Fruit fly (Drosophila melanogaster) whole organism, embryonic: ENCODE results near the gene Sec20.
A peak's percentile ranks its signal among the peaks of the same experiment; 100 is the strongest.

Experiments
- Abd-B ChIP-seq: fragments of 200-800 bp; sonication (Bioruptor generic); optimal IDR thresholded peaks from 2 replicates; lab custom pipeline; 2018; ENCODE audit warnings: missing biosample characterization, mild to moderate bottlenecking, missing genetic modification characterization, moderate library complexity
- Bdp1 ChIP-seq: fragments of 200-800 bp; sonication (Bioruptor generic); optimal IDR thresholded peaks from 3 replicates; lab custom pipeline; 2016; ENCODE audit warnings: missing biosample characterization, missing genetic modification characterization
- CG10274 ChIP-seq: fragments of 200-800 bp; sonication (Bioruptor generic); optimal IDR thresholded peaks from 3 replicates; lab custom pipeline; 2017; ENCODE audit warnings: missing biosample characterization, mild to moderate bottlenecking, missing genetic modification characterization
- CG11093 ChIP-seq: fragments of 200-800 bp; sonication (Bioruptor generic); IDR thresholded peaks from 3 replicates; pipeline ENCODE4 v1.3.6; 2022; ENCODE audit warnings: missing biosample characterization, missing genetic modification characterization
- CG11696 ChIP-seq: fragments of 200-800 bp; sonication (Bioruptor generic); IDR thresholded peaks from 2 replicates; pipeline ENCODE4 v1.3.6; 2022; ENCODE audit warnings: missing biosample characterization, missing genetic modification characterization
- CG13775 ChIP-seq: fragments of 200-800 bp; sonication (Bioruptor generic); optimal IDR thresholded peaks from 3 replicates; lab custom pipeline; 2017; ENCODE audit warnings: missing biosample characterization, mild to moderate bottlenecking, missing genetic modification characterization
- CG15514 ChIP-seq: fragments of 200-800 bp; sonication (Bioruptor generic); optimal IDR thresholded peaks from 3 replicates; lab custom pipeline; 2017; ENCODE audit warnings: missing biosample characterization, missing genetic modification characterization, mild to moderate bottlenecking, moderate library complexity, missing genetic modification reagents
- CG15696 ChIP-seq: fragments of 200-800 bp; sonication (Bioruptor generic); optimal IDR thresholded peaks from 2 replicates; lab custom pipeline; 2019; ENCODE audit warnings: missing biosample characterization, mild to moderate bottlenecking, missing genetic modification characterization, moderate library complexity
- CG17186 ChIP-seq: fragments of 200-800 bp; sonication (Bioruptor generic); optimal IDR thresholded peaks from 3 replicates; lab custom pipeline; 2017; ENCODE audit warnings: missing biosample characterization, missing genetic modification reagents, missing genetic modification characterization
- CG18619 ChIP-seq: fragments of 200-800 bp; sonication (Bioruptor generic); optimal IDR thresholded peaks from 3 replicates; lab custom pipeline; 2017; ENCODE audit warnings: missing biosample characterization, mild to moderate bottlenecking, missing genetic modification characterization
- CG31224 ChIP-seq: fragments of 200-800 bp; sonication (Bioruptor generic); IDR thresholded peaks from 2 replicates; pipeline ENCODE4 v1.3.6; 2022; ENCODE audit warnings: missing biosample characterization, missing genetic modification characterization
- CG31441 ChIP-seq: fragments of 200-800 bp; sonication (Bioruptor generic); IDR thresholded peaks from 2 replicates; pipeline ENCODE4 v1.3.6; 2022; ENCODE audit warnings: missing biosample characterization, missing genetic modification characterization
- CG3995 ChIP-seq: fragments of 200-800 bp; sonication (Bioruptor generic); optimal IDR thresholded peaks from 3 replicates; lab custom pipeline; 2016; ENCODE audit warnings: missing biosample characterization, missing genetic modification characterization
- CG8359 ChIP-seq: fragments of 200-800 bp; sonication (Bioruptor generic); optimal IDR thresholded peaks from 2 replicates; lab custom pipeline; 2017; ENCODE audit warnings: missing biosample characterization, mild to moderate bottlenecking, missing genetic modification characterization, borderline replicate concordance
- D ChIP-seq, 2 experiments: fragments of 200-800 bp in 1 of 2; fragments of >200 bp in 1 of 2; sonication (Bioruptor generic) in 1 of 2; optimal IDR thresholded peaks; 2 replicates in 1 of 2; 3 replicates in 1 of 2; lab custom pipeline; 2017; ENCODE audit warnings: mild to moderate bottlenecking in 1 of 2, missing biosample characterization in 1 of 2, missing genetic modification characterization in 1 of 2, missing genetic modification reagents in 1 of 2
- Deaf1 ChIP-seq: fragments of 200-800 bp; optimal IDR thresholded peaks from 3 replicates; lab custom pipeline; 2019; ENCODE audit warnings: missing biosample characterization, mild to moderate bottlenecking, missing genetic modification characterization, moderate library complexity
- Dip3 ChIP-seq: fragments of 200-800 bp; sonication (Bioruptor generic); optimal IDR thresholded peaks from 3 replicates; lab custom pipeline; 2016; ENCODE audit warnings: missing biosample characterization, missing genetic modification characterization
- E2f1 ChIP-seq: fragments of 200-800 bp; sonication (Bioruptor generic); IDR thresholded peaks from 2 replicates; pipeline ENCODE4 v1.3.6; 2022; ENCODE audit warnings: missing biosample characterization, missing genetic modification characterization
- Eip74EF ChIP-seq, 2 experiments: fragments of 200-800 bp in 1 of 2; fragments of >200 bp in 1 of 2; sonication (Bioruptor generic) in 1 of 2; optimal IDR thresholded peaks; 2 replicates each; lab custom pipeline; 2017 to 2019; ENCODE audit warnings: missing biosample characterization in 2 of 2, missing genetic modification characterization in 2 of 2, mild to moderate bottlenecking in 1 of 2, moderate library complexity in 1 of 2
- HLH3B ChIP-seq: fragments of 200-800 bp; sonication (Bioruptor generic); IDR thresholded peaks from 2 replicates; pipeline ENCODE4 v1.3.6; 2022; ENCODE audit warnings: missing biosample characterization, missing genetic modification characterization
- HmgD ChIP-seq: fragments of 200-800 bp; sonication (Bioruptor generic); optimal IDR thresholded peaks from 3 replicates; lab custom pipeline; 2016; ENCODE audit warnings: missing biosample characterization, missing genetic modification characterization
- Lhr ChIP-seq: fragments of 200-800 bp; sonication (Bioruptor generic); optimal IDR thresholded peaks from 3 replicates; lab custom pipeline; 2017; ENCODE audit warnings: mild to moderate bottlenecking, missing biosample characterization, missing genetic modification reagents, missing genetic modification characterization
- Meics ChIP-seq: fragments of 200-800 bp; sonication (Bioruptor generic); optimal IDR thresholded peaks from 2 replicates; lab custom pipeline; 2017; ENCODE audit warnings: missing biosample characterization, mild to moderate bottlenecking, missing genetic modification characterization
- Nf-YB ChIP-seq: fragments of 200-800 bp; sonication (Bioruptor generic); optimal IDR thresholded peaks from 3 replicates; lab custom pipeline; 2019; ENCODE audit warnings: missing biosample characterization, mild to moderate bottlenecking, missing genetic modification characterization, moderate library complexity
- Oli ChIP-seq: fragments of 200-800 bp; sonication (Bioruptor generic); optimal IDR thresholded peaks from 2 replicates; lab custom pipeline; 2018; ENCODE audit warnings: missing biosample characterization, mild to moderate bottlenecking, missing genetic modification characterization, moderate library complexity
- Rfx ChIP-seq: fragments of 200-800 bp; sonication (Bioruptor generic); IDR thresholded peaks from 2 replicates; pipeline ENCODE4 v1.3.6; 2022; ENCODE audit warnings: missing biosample characterization, missing genetic modification characterization
- Sry-β ChIP-seq: fragments of 200-800 bp; sonication (Bioruptor generic); optimal IDR thresholded peaks from 2 replicates; lab custom pipeline; 2018; ENCODE audit warnings: missing biosample characterization, mild to moderate bottlenecking, missing genetic modification characterization, moderate library complexity
- ab ChIP-seq: fragments of 200-800 bp; sonication (Bioruptor generic); optimal IDR thresholded peaks from 2 replicates; lab custom pipeline; 2016; ENCODE audit warnings: missing biosample characterization, missing genetic modification characterization
- ac ChIP-seq: fragments of 200-800 bp; sonication (Bioruptor generic); optimal IDR thresholded peaks from 3 replicates; lab custom pipeline; 2017; ENCODE audit warnings: missing biosample characterization, mild to moderate bottlenecking, missing genetic modification characterization
- btn ChIP-seq: fragments of 200-800 bp; sonication (Bioruptor generic); optimal IDR thresholded peaks from 2 replicates; lab custom pipeline; 2016; ENCODE audit warnings: missing biosample characterization, missing genetic modification characterization
- chif ChIP-seq, 2 experiments: fragments of 200-800 bp; sonication (Bioruptor generic); optimal IDR thresholded peaks; 3 replicates each; lab custom pipeline; 2016; ENCODE audit warnings: missing biosample characterization in 2 of 2, missing genetic modification characterization in 2 of 2
- ci ChIP-seq: fragments of 200-800 bp; sonication (Bioruptor generic); IDR thresholded peaks from 3 replicates; pipeline ENCODE4 v1.3.6; 2022; ENCODE audit warnings: missing biosample characterization, missing genetic modification characterization
- danr ChIP-seq: fragments of 200-800 bp; sonication (Bioruptor generic); IDR thresholded peaks from 2 replicates; pipeline ENCODE4 v1.3.6; 2022; ENCODE audit warnings: missing biosample characterization, missing genetic modification characterization
- dm ChIP-seq: fragments of 200-800 bp; sonication (Bioruptor generic); optimal IDR thresholded peaks from 3 replicates; lab custom pipeline; 2016; ENCODE audit warnings: missing biosample characterization, missing genetic modification characterization
- fd96Cb ChIP-seq: fragments of 200-800 bp; sonication (Bioruptor generic); optimal IDR thresholded peaks from 2 replicates; lab custom pipeline; 2018; ENCODE audit warnings: missing biosample characterization, mild to moderate bottlenecking, missing genetic modification characterization, moderate library complexity
- gce ChIP-seq: fragments of 200-800 bp; sonication (Bioruptor generic); IDR thresholded peaks from 3 replicates; pipeline ENCODE4 v1.3.6; 2022; ENCODE audit warnings: missing biosample characterization, missing genetic modification characterization
- gsb-n ChIP-seq: fragments of 200-800 bp; sonication (Bioruptor generic); optimal IDR thresholded peaks from 3 replicates; lab custom pipeline; 2018; ENCODE audit warnings: missing biosample characterization, mild to moderate bottlenecking, missing genetic modification characterization
- ken ChIP-seq: fragments of 200-800 bp; sonication (Bioruptor generic); IDR thresholded peaks from 3 replicates; pipeline ENCODE4 v1.3.6; 2022; ENCODE audit warnings: missing biosample characterization, missing genetic modification characterization
- oc ChIP-seq: fragments of 200-800 bp; sonication (Bioruptor generic); optimal IDR thresholded peaks from 2 replicates; lab custom pipeline; 2018; ENCODE audit warnings: missing biosample characterization, mild to moderate bottlenecking, missing genetic modification characterization, moderate library complexity
- p53 ChIP-seq: fragments of 200-800 bp; sonication (Bioruptor generic); optimal IDR thresholded peaks from 2 replicates; lab custom pipeline; 2016; ENCODE audit warnings: missing biosample characterization, missing genetic modification characterization
- pzg ChIP-seq: fragments of 200-800 bp; sonication (Bioruptor generic); optimal IDR thresholded peaks from 3 replicates; lab custom pipeline; 2018; ENCODE audit warnings: missing biosample characterization, mild to moderate bottlenecking, missing genetic modification characterization, moderate library complexity
- ranshi ChIP-seq: fragments of 200-800 bp; sonication (Bioruptor generic); IDR thresholded peaks from 2 replicates; pipeline ENCODE4 v1.3.6; 2022; ENCODE audit warnings: missing biosample characterization, missing genetic modification characterization
- run ChIP-seq: fragments of 200-800 bp; sonication (Bioruptor generic); optimal IDR thresholded peaks from 3 replicates; lab custom pipeline; 2018; ENCODE audit warnings: missing biosample characterization, mild to moderate bottlenecking, missing genetic modification characterization
- salm ChIP-seq: fragments of 200-800 bp; sonication (Bioruptor generic); optimal IDR thresholded peaks from 2 replicates; lab custom pipeline; 2018; ENCODE audit warnings: missing biosample characterization, mild to moderate bottlenecking, missing genetic modification characterization
- sens-2 ChIP-seq: fragments of 200-800 bp; sonication (Bioruptor generic); IDR thresholded peaks from 2 replicates; pipeline ENCODE4 v1.3.6; 2022; ENCODE audit warnings: missing biosample characterization, missing genetic modification characterization
- sob ChIP-seq: fragments of 200-800 bp; sonication (Bioruptor generic); IDR thresholded peaks from 2 replicates; pipeline ENCODE4 v1.3.6; 2022; ENCODE audit warnings: missing biosample characterization, missing genetic modification characterization
- tin ChIP-seq: fragments of 200-800 bp; sonication (Bioruptor generic); optimal IDR thresholded peaks from 3 replicates; lab custom pipeline; 2016; ENCODE audit warnings: missing biosample characterization, missing genetic modification characterization
- tll ChIP-seq, 2 experiments: fragments of 200-800 bp in 1 of 2; fragments of >200 bp in 1 of 2; sonication (Bioruptor generic) in 1 of 2; optimal IDR thresholded peaks; 2 replicates each; lab custom pipeline; 2017 to 2019; ENCODE audit warnings: missing biosample characterization in 2 of 2, missing genetic modification characterization in 2 of 2, mild to moderate bottlenecking in 1 of 2, moderate library complexity in 1 of 2

Gene Sec20

dm6 chr3R:5778731-5779593 is 45.4 kb downstream of the Sec20 start, which contains the start of gene jagn (continued):
- TF ChIP-seq tin (GFP tag; lab: Kevin White, UChicago) (peak; percentile 58), Eip74EF (GFP tag; optimal IDR thresholded peaks at IDR 0.05; lab: Kevin White, UChicago) (peak in 1 of 2 experiments; percentile 15), sob (GFP tag; lab: Robert Waterston, UW) (peak; percentile 72; the same call in 1 of the 2 replicates), chif (GFP tag; optimal IDR thresholded peaks at IDR 0.05; lab: Kevin White, UChicago) (peak in 1 of 2 experiments; percentile 33), Deaf1 (peak; percentile 41), CG17186 (GFP tag; lab: Kevin White, UChicago) (peak; percentile 87), Rfx (GFP tag; lab: Robert Waterston, UW) (peak; percentile 90), CG31441 (GFP tag; lab: Robert Waterston, UW) (peak; percentile 65), CG8359 (GFP tag; lab: Kevin White, UChicago) (no peak), gsb-n (tag; lab: Kevin White, UChicago) (peak; percentile 48), dm (GFP tag; lab: Kevin White, UChicago) (peak; percentile 55), CG15514 (GFP tag; lab: Kevin White, UChicago) (peak; percentile 87), Dip3 (GFP tag; lab: Kevin White, UChicago) (peak; percentile 75), sens-2 (GFP tag; lab: Robert Waterston, UW) (no peak), CG13775 (GFP tag; lab: Kevin White, UChicago) (peak; percentile 68), salm (tag; lab: Kevin White, UChicago) (no peak), btn (GFP tag; lab: Kevin White, UChicago) (no peak), Bdp1 (GFP tag; lab: Kevin White, UChicago) (peak; percentile 33), CG11696 (GFP tag; lab: Robert Waterston, UW) (no peak), E2f1 (GFP tag; lab: Robert Waterston, UW) (peak; percentile 58), gce (no peak), run (tag; lab: Kevin White, UChicago) (no peak), Sry-β (GFP tag; lab: Kevin White, UChicago) (peak; percentile 13), CG31224 (no peak), CG11093 (GFP tag; lab: Robert Waterston, UW) (no peak), pzg (GFP tag; lab: Kevin White, UChicago) (peak; percentile 90), fd96Cb (no peak), CG3995 (peak; percentile 14), ac (no peak), ranshi (GFP tag; lab: Robert Waterston, UW) (peak; percentile 70), tll (GFP tag; optimal IDR thresholded peaks at IDR 0.05; lab: Kevin White, UChicago) (no peak), HLH3B (0 out of 2 replicates have a peak, but pooled peaks have one; percentile 29), ab (GFP tag; lab: Kevin White, UChicago) (peak; percentile 11), danr (GFP tag; lab: Robert Waterston, UW) (no peak), Nf-YB (GFP tag; lab: Kevin White, UChicago) (peak; percentile 41), p53 (GFP tag; lab: Kevin White, UChicago) (peak; percentile 14), CG15696 (tag; lab: Kevin White, UChicago) (peak; percentile 13), CG18619 (GFP tag; lab: Kevin White, UChicago) (peak; percentile 53), HmgD (GFP tag; lab: Kevin White, UChicago) (peak; percentile 56), oc (tag; lab: Kevin White, UChicago) (peak; percentile 21), Meics (peak; percentile 52), CG10274 (GFP tag; lab: Kevin White, UChicago) (no peak), D (optimal IDR thresholded peaks at IDR 0.05; lab: Kevin White, UChicago) (no peak), D (GFP tag; optimal IDR thresholded peaks at IDR 0.05; lab: Kevin White, UChicago) (no peak), Oli (tag; lab: Kevin White, UChicago) (peak; percentile 34), ci (GFP tag; lab: Robert Waterston, UW) (peak; percentile 82), ken (GFP tag; lab: Robert Waterston, UW) (peak; percentile 48; the same call in 2 of the 3 replicates), Lhr (GFP tag; lab: Kevin White, UChicago) (peak; percentile 86), Abd-B (GFP tag; lab: Kevin White, UChicago) (peak; percentile 66)
